Fruit fly (Drosophila melanogaster): ENCODE results near the gene CG34247.

The CG34247 gene

DNA sequence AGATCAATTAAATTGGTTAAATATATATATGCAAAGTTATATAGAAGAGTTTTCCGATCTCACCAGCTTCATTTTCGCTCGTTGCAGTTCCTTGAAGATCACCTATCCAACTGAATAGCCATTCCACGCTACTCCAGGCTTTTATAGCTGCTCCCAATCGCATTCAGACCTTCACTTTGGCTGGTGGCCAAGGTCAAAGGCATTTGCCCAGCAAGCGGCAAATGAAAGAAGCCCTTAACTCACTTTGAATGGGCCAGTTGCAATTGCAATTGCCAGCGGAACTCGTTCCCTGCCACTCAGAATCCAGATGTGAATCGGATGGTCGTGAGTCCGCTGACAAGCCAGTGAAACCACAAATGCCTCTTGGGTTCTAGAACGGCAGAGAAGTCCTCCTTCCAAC lies at the start of gene CG34247:
TSS of gene CG34247 (minus strand) at position 101 of the 400 bp plus-strand sequence.
- no peak for TF ChIP-seq CG14014 (GFP tag; IDR thresholded peaks at IDR 0.05)
- no peak for TF ChIP-seq Drgx (GFP tag; IDR thresholded peaks at IDR 0.05)
- TF ChIP-seq gem (tag; optimal IDR thresholded peaks at IDR 0.05), result no peak
- no peak for TF ChIP-seq CG14441 (GFP tag; IDR thresholded peaks at IDR 0.05)
- no peak for TF ChIP-seq tup (GFP tag; optimal IDR thresholded peaks at IDR 0.05)
- no peak for TF ChIP-seq pan (optimal IDR thresholded peaks at IDR 0.05)
- no peak for TF ChIP-seq pan (GFP tag; optimal IDR thresholded peaks at IDR 0.05 in 1 of 2, IDR thresholded peaks at IDR 0.05 in 1 of 2)
- no peak for TF ChIP-seq bcd (GFP tag; optimal IDR thresholded peaks at IDR 0.05)
- no peak for TF ChIP-seq croc (GFP tag; conservative IDR thresholded peaks at IDR 0.05)
- no peak for TF ChIP-seq grau (tag; optimal IDR thresholded peaks at IDR 0.05)

DNA sequence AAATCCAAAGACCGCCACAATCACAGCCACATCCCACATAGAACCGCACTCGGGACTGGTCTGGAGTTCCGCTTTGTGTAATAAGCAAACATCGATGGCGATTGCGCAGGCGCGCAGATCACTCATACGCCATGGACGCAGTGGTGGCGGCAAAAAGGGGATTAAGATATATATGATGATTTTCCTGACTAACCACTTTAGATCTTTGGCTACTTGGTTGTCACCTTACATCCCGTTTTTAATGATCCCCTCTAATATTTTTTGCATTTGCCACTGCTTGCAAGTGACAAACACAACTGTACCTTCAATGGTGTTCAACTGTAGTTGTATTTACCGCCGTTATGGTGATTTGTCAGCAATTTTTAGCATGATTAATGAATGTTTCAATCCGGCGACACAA lies 48.6 kb upstream of the CG34247 start:
- TF ChIP-seq CG3281 (GFP tag; optimal IDR thresholded peaks at IDR 0.05) (peak; percentile 27), CG33557 (GFP tag; optimal IDR thresholded peaks at IDR 0.05) (no peak), abd-A (tag; optimal IDR thresholded peaks at IDR 0.05) (no peak), CG30403 (GFP tag; optimal IDR thresholded peaks at IDR 0.05) (peak; percentile 38), wdn (GFP tag; IDR thresholded peaks at IDR 0.05) (peak; percentile 53; the same call in 1 of the 2 replicates), CG31224 (GFP tag; IDR thresholded peaks at IDR 0.05) (0 out of 2 replicates have a peak, but pooled peaks have one; percentile 20), Dip3 (GFP tag; optimal IDR thresholded peaks at IDR 0.05) (peak; percentile 5), jumu (GFP tag; optimal IDR thresholded peaks at IDR 0.05) (peak; percentile 21), CG9932 (GFP tag; IDR thresholded peaks at IDR 0.05) (peak; percentile 75), CG4617 (GFP tag; optimal IDR thresholded peaks at IDR 0.05; ENCODE audit: borderline replicate concordance) (no peak), Gug (GFP tag; IDR thresholded peaks at IDR 0.05) (0 out of 4 replicates have a peak, but pooled peaks have one; percentile 6), al (GFP tag; IDR thresholded peaks at IDR 0.05) (0 out of 2 replicates have a peak, but pooled peaks have one; percentile 25), CG3847 (GFP tag; IDR thresholded peaks at IDR 0.05) (peak; percentile 26; the same call in 1 of the 2 replicates), CG11247 (GFP tag; IDR thresholded peaks at IDR 0.05) (peak; percentile 49), CG11456 (GFP tag; IDR thresholded peaks at IDR 0.05) (0 out of 3 replicates have a peak, but pooled peaks have one; percentile 50), slbo (GFP tag; IDR thresholded peaks at IDR 0.05) (peak; percentile 72), Trl (optimal IDR thresholded peaks at IDR 0.05) (no peak), Trl (GFP tag; optimal IDR thresholded peaks at IDR 0.05) (peak; percentile 38), hkb (optimal IDR thresholded peaks at IDR 0.05) (no peak), hkb (GFP tag; IDR thresholded peaks at IDR 0.05) (0 out of 2 replicates have a peak, but pooled peaks have one; percentile 31), Neu2 (GFP tag; optimal IDR thresholded peaks at IDR 0.05; ENCODE audit: borderline replicate concordance) (no peak), CG9817 (tag; optimal IDR thresholded peaks at IDR 0.05) (peak; percentile 63), E2f1 (GFP tag; IDR thresholded peaks at IDR 0.05) (no peak), Hmr (GFP tag; optimal IDR thresholded peaks at IDR 0.05) (peak; percentile 63), CG2120 (GFP tag; optimal IDR thresholded peaks at IDR 0.05) (peak; percentile 67), ssp (GFP tag; IDR thresholded peaks at IDR 0.05) (no peak), CG6654 (GFP tag; optimal IDR thresholded peaks at IDR 0.05) (no peak), pho (GFP tag; optimal IDR thresholded peaks at IDR 0.05) (peak; percentile 4), CG10366 (GFP tag; IDR thresholded peaks at IDR 0.05) (0 out of 2 replicates have a peak, but pooled peaks have one; percentile 13), CG7963 (GFP tag; IDR thresholded peaks at IDR 0.05; ENCODE audit: partially characterized antibody) (no peak), NK7.1 (GFP tag; optimal IDR thresholded peaks at IDR 0.05) (no peak), lmd (GFP tag; IDR thresholded peaks at IDR 0.05) (peak; percentile 39; the same call in 1 of the 2 replicates), org-1 (GFP tag; optimal IDR thresholded peaks at IDR 0.05) (peak; percentile 37), CG15514 (GFP tag; optimal IDR thresholded peaks at IDR 0.05) (peak; percentile 23), seq (GFP tag; IDR thresholded peaks at IDR 0.05) (no peak), Myb (GFP tag; optimal IDR thresholded peaks at IDR 0.05) (peak; percentile 38), caup (GFP tag; optimal IDR thresholded peaks at IDR 0.05; ENCODE audit: severe bottlenecking) (peak; percentile 11), Scr (GFP tag; IDR thresholded peaks at IDR 0.05; ENCODE audit: partially characterized antibody) (no peak), ranshi (GFP tag; IDR thresholded peaks at IDR 0.05) (0 out of 2 replicates have a peak, but pooled peaks have one; percentile 29), Nf-YA (GFP tag; IDR thresholded peaks at IDR 0.05) (no peak), Aef1 (GFP tag; IDR thresholded peaks at IDR 0.05) (0 out of 3 replicates have a peak, but pooled peaks have one; percentile 33)
